Fruit fly (Drosophila melanogaster) whole organism, prepupa: ENCODE data around the gene NTPase.

Experiments used
- CG31627 ChIP-seq: fragments of 200-800 bp; sonication (Bioruptor generic); optimal IDR thresholded peaks from 3 replicates; lab custom pipeline; 2016; ENCODE audit warnings: missing biosample characterization, missing genetic modification characterization
- CG6163 ChIP-seq: fragments of 200-800 bp; sonication (Bioruptor generic); IDR thresholded peaks from 3 replicates; pipeline ENCODE4 v1.3.6; 2022; ENCODE audit warnings: missing biosample characterization, missing genetic modification characterization
- CG9139 ChIP-seq: fragments of 200-800 bp; sonication (Bioruptor generic); optimal IDR thresholded peaks from 3 replicates; lab custom pipeline; 2017; ENCODE audit warnings: missing biosample characterization, mild to moderate bottlenecking, missing genetic modification characterization
- Ets96B ChIP-seq: fragments of 200-800 bp; optimal IDR thresholded peaks from 2 replicates; lab custom pipeline; 2019; ENCODE audit warnings: missing biosample characterization, mild to moderate bottlenecking, missing genetic modification characterization, moderate library complexity
- OdsH ChIP-seq: fragments of 200-800 bp; sonication (Bioruptor generic); optimal IDR thresholded peaks from 3 replicates; lab custom pipeline; 2016; ENCODE audit warnings: missing biosample characterization, missing genetic modification characterization
- Sox14 ChIP-seq: fragments of 200-800 bp; sonication (Bioruptor generic); optimal IDR thresholded peaks from 3 replicates; lab custom pipeline; 2016; ENCODE audit warnings: missing biosample characterization, missing genetic modification characterization
- Sox15 ChIP-seq: fragments of 200-800 bp; sonication (Bioruptor generic); optimal IDR thresholded peaks from 3 replicates; lab custom pipeline; 2016; ENCODE audit warnings: missing biosample characterization, missing genetic modification characterization
- acj6 ChIP-seq: fragments of 200-800 bp; sonication (Bioruptor generic); optimal IDR thresholded peaks from 3 replicates; lab custom pipeline; 2016; ENCODE audit warnings: missing biosample characterization, missing genetic modification characterization
- cyc ChIP-seq: fragments of 200-800 bp; sonication (Bioruptor generic); optimal IDR thresholded peaks from 3 replicates; lab custom pipeline; 2016; ENCODE audit warnings: missing biosample characterization, missing genetic modification characterization
- fd85E ChIP-seq: fragments of 200-800 bp; sonication (Bioruptor generic); optimal IDR thresholded peaks from 3 replicates; lab custom pipeline; 2016; ENCODE audit warnings: missing biosample characterization, missing genetic modification characterization
- pdm3 ChIP-seq: fragments of 200-800 bp; sonication (Bioruptor generic); optimal IDR thresholded peaks from 3 replicates; lab custom pipeline; 2016; ENCODE audit warnings: missing biosample characterization, missing genetic modification characterization

dm6 chr2L:2856960-2857584, 28.6 kb downstream of the NTPase start, which contains the start of gene CG2991:
- no peak for TF ChIP-seq pdm3 (GFP tag; lab: Kevin White, UChicago)
- TF ChIP-seq CG6163 (GFP tag; lab: Robert Waterston, UW), result 0 out of 3 replicates have a peak, but pooled peaks have one; percentile 12
- no peak for TF ChIP-seq CG31627 (GFP tag; lab: Kevin White, UChicago)
- TF ChIP-seq OdsH (GFP tag; lab: Kevin White, UChicago), result no peak
- TF ChIP-seq acj6 (GFP tag; lab: Kevin White, UChicago), result no peak
- no peak for TF ChIP-seq Sox15 (GFP tag; lab: Kevin White, UChicago)
- TF ChIP-seq fd85E, result no peak
- no peak for TF ChIP-seq cyc (GFP tag; lab: Kevin White, UChicago)
- TF ChIP-seq Sox14, result peak; percentile 78
- TF ChIP-seq CG9139 (GFP tag; lab: Kevin White, UChicago), result no peak
- TF ChIP-seq Ets96B (tag; lab: Kevin White, UChicago), result peak; percentile 3
